Worm (Caenorhabditis elegans) whole organism, young adult: ENCODE data around the gene spsb-1.

ENCODE experiments used
- aptf-3 ChIP-seq: fragments of 200-800 bp; sonication (Bioruptor generic); IDR thresholded peaks from 2 replicates; pipeline ENCODE4 v1.3.6; 2022; ENCODE audit warnings: missing genetic modification characterization, missing compliant biosample characterization
- ceh-79 ChIP-seq: sonication (generic microtip); optimal IDR thresholded peaks from 2 replicates; lab custom pipeline; 2017; ENCODE audit warnings: mild to moderate bottlenecking, missing genetic modification characterization, missing compliant biosample characterization
- sea-2 ChIP-seq: fragments of 200-800 bp; sonication (Bioruptor generic); IDR thresholded peaks from 2 replicates; pipeline ENCODE4 v1.3.6; 2022; ENCODE audit warnings: missing genetic modification characterization, missing compliant biosample characterization
- snpc-4 ChIP-seq, 5 experiments: fragments of 150-350 bp in 1 of 5; sonication (generic microtip) in 4 of 5; optimal IDR thresholded peaks; 2 replicates each; lab custom pipeline; 2014 to 2018; ENCODE audit warnings: missing genetic modification characterization in 5 of 5, missing biosample characterization in 3 of 5, antibody characterized with exemption in 2 of 5, mild to moderate bottlenecking in 2 of 5, missing compliant biosample characterization in 2 of 5, missing genotype in 2 of 5, moderate library complexity in 2 of 5, missing genetic modification reagents in 1 of 5

DNA sequence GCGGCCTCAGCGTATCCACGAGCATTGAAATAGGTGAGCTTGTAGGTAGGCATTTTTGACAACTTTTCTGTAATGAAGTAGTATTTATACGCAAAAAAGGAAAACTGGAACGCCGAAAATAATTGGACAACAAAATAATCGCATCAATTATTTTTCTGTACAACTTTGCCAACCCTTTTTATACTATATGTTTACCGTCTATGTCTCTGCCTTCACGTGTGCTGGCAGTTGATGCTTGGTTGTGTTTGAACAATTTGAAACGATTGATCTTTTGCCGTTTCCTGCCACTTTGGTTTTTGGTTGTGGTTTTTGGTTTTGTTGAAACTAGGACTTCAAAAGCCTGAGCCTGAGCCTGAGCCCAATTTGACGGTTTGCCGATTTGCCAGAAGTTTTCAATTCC, 29.2 kb upstream of the spsb-1 start, which contains the start of gene gst-28:
- TF ChIP-seq snpc-4 (GFP tag; optimal IDR thresholded peaks at IDR 0.05; lab: Kevin White, UChicago) (no peak), snpc-4 (tag; optimal IDR thresholded peaks at IDR 0.05; lab: Kevin White, UChicago) (no peak), aptf-3 (GFP tag; lab: Robert Waterston, UW) (no peak), ceh-79 (tag; lab: Kevin White, UChicago) (no peak), sea-2 (GFP tag; lab: Robert Waterston, UW) (no peak)
